Worm (Caenorhabditis elegans) whole organism, L1 larva: ENCODE results near the gene mpc-1.

Experiments used
- C16A3.4 ChIP-seq: fragments of 150-350 bp; optimal IDR thresholded peaks from 2 replicates; lab custom pipeline; 2014; ENCODE audit warnings: missing biosample characterization, missing genetic modification characterization
- C34B4.2 ChIP-seq: sonication (generic microtip); optimal IDR thresholded peaks from 2 replicates; lab custom pipeline; 2017; ENCODE audit warnings: mild to moderate bottlenecking, missing genetic modification characterization, missing compliant biosample characterization
- alr-1 ChIP-seq: fragments of 200-800 bp; sonication (Bioruptor generic); optimal IDR thresholded peaks from 2 replicates; lab custom pipeline; 2018; ENCODE audit warnings: borderline replicate concordance, mild to moderate bottlenecking, missing genetic modification characterization, missing compliant biosample characterization
- aly-2 ChIP-seq: fragments of 150-350 bp; optimal IDR thresholded peaks from 2 replicates; lab custom pipeline; 2014; ENCODE audit warnings: missing biosample characterization, missing genetic modification characterization
- ama-1 ChIP-seq: fragments of 150-350 bp; optimal IDR thresholded peaks from 2 replicates; lab custom pipeline; 2014
- blmp-1 ChIP-seq: fragments of 150-350 bp; optimal IDR thresholded peaks from 2 replicates; lab custom pipeline; 2014; ENCODE audit warnings: missing biosample characterization, missing genetic modification characterization
- ceh-8 ChIP-seq: fragments of 200-800 bp; sonication (Bioruptor generic); optimal IDR thresholded peaks from 2 replicates; lab custom pipeline; 2018; ENCODE audit warnings: mild to moderate bottlenecking, missing genetic modification characterization, moderate library complexity, missing compliant biosample characterization
- ceh-88 ChIP-seq: fragments of 200-800 bp; sonication (Bioruptor generic); IDR thresholded peaks from 2 replicates; pipeline ENCODE4 v1.3.6; 2022; ENCODE audit warnings: missing genetic modification characterization, missing compliant biosample characterization
- ceh-90 ChIP-seq: sonication (generic microtip); optimal IDR thresholded peaks from 2 replicates; lab custom pipeline; 2016; ENCODE audit warnings: missing genetic modification characterization, missing compliant biosample characterization
- dsc-1 ChIP-seq: sonication (generic microtip); optimal IDR thresholded peaks from 2 replicates; lab custom pipeline; 2016; ENCODE audit warnings: mild to moderate bottlenecking, missing genetic modification characterization, missing compliant biosample characterization
- efl-1 ChIP-seq, 4 experiments: fragments of 150-350 bp; optimal IDR thresholded peaks in 3 of 4; peaks in 1 of 4; 1 replicate in 1 of 4; 2 replicates in 3 of 4; lab custom pipeline; 2014; ENCODE audit warnings: missing biosample characterization in 2 of 4, missing genetic modification characterization in 2 of 4, missing genetic modification reagents in 2 of 4
- egl-13 ChIP-seq: sonication (generic microtip); optimal IDR thresholded peaks from 2 replicates; lab custom pipeline; 2016; ENCODE audit warnings: missing genotype, missing genetic modification reagents, missing genetic modification characterization, missing compliant biosample characterization
- elt-2 ChIP-seq: sonication (generic microtip); optimal IDR thresholded peaks from 2 replicates; lab custom pipeline; 2016; ENCODE audit warnings: missing genetic modification characterization, mild to moderate bottlenecking, inconsistent platforms, missing compliant biosample characterization, missing genetic modification reagents
- fkh-10 ChIP-seq: sonication (generic microtip); optimal IDR thresholded peaks from 2 replicates; lab custom pipeline; 2017; ENCODE audit warnings: missing biosample characterization, missing genetic modification reagents, missing genetic modification characterization
- fkh-8 ChIP-seq: sonication (generic microtip); optimal IDR thresholded peaks from 2 replicates; lab custom pipeline; 2016; ENCODE audit warnings: mild to moderate bottlenecking, missing genetic modification characterization, missing compliant biosample characterization
- fos-1 ChIP-seq: fragments of 150-350 bp; optimal IDR thresholded peaks from 2 replicates; lab custom pipeline; 2014; ENCODE audit warnings: missing biosample characterization, missing genetic modification characterization
- grh-1 ChIP-seq: fragments of 200-800 bp; sonication (Bioruptor generic); IDR thresholded peaks from 2 replicates; pipeline ENCODE4 v1.3.6; 2022; ENCODE audit warnings: missing genetic modification reagents, missing genetic modification characterization, missing compliant biosample characterization
- hlh-17 ChIP-seq: fragments of 200-800 bp; sonication (Bioruptor generic); optimal IDR thresholded peaks from 2 replicates; lab custom pipeline; 2018; ENCODE audit warnings: missing genetic modification characterization, mild to moderate bottlenecking, missing compliant biosample characterization, moderate library complexity, borderline replicate concordance
- hlh-4 ChIP-seq: sonication (generic microtip); optimal IDR thresholded peaks from 2 replicates; lab custom pipeline; 2016; ENCODE audit warnings: mild to moderate bottlenecking, missing genetic modification characterization, missing compliant biosample characterization
- irx-1 ChIP-seq: sonication (generic microtip); optimal IDR thresholded peaks from 2 replicates; lab custom pipeline; 2016; ENCODE audit warnings: missing genetic modification characterization, missing compliant biosample characterization
- isw-1 ChIP-seq: fragments of 200-800 bp; sonication (Bioruptor generic); IDR thresholded peaks from 2 replicates; pipeline ENCODE4 v1.3.6; 2022; ENCODE audit warnings: missing genetic modification characterization, missing compliant biosample characterization
- lin-13 ChIP-seq: fragments of 150-350 bp; optimal IDR thresholded peaks from 2 replicates; lab custom pipeline; 2014; ENCODE audit warnings: missing biosample characterization, missing genetic modification reagents, missing genetic modification characterization
- lin-14 ChIP-seq: fragments of 200-800 bp; sonication (Bioruptor generic); optimal IDR thresholded peaks from 2 replicates; lab custom pipeline; 2018; ENCODE audit warnings: mild to moderate bottlenecking, missing genetic modification characterization, moderate library complexity, missing compliant biosample characterization
- lin-15B ChIP-seq: fragments of 150-350 bp; sonication (generic microtip); optimal IDR thresholded peaks from 3 replicates; lab custom pipeline; 2014; ENCODE audit warnings: missing biosample characterization, missing genetic modification characterization
- lin-35 ChIP-seq, 2 experiments: fragments of 150-350 bp; optimal IDR thresholded peaks; 2 replicates each; lab custom pipeline; 2014; ENCODE audit warnings: missing biosample characterization in 2 of 2, missing genetic modification characterization in 2 of 2, missing genetic modification reagents in 2 of 2
- lin-39 ChIP-seq: fragments of 150-350 bp; optimal IDR thresholded peaks from 2 replicates; lab custom pipeline; 2014; ENCODE audit warnings: missing biosample characterization, missing genetic modification reagents, missing genetic modification characterization
- lsy-2 ChIP-seq, 2 experiments: fragments of 150-350 bp; optimal IDR thresholded peaks; 2 replicates each; lab custom pipeline; 2014; ENCODE audit warnings: missing biosample characterization in 2 of 2, missing genetic modification characterization in 2 of 2
- mdl-1 ChIP-seq, 2 experiments: fragments of 150-350 bp; optimal IDR thresholded peaks; 2 replicates each; lab custom pipeline; 2014 to 2017; ENCODE audit warnings: missing biosample characterization in 2 of 2, missing genetic modification characterization in 2 of 2, inconsistent platforms in 1 of 2
- mep-1 ChIP-seq: fragments of 150-350 bp; optimal IDR thresholded peaks from 2 replicates; lab custom pipeline; 2014; ENCODE audit warnings: missing biosample characterization, missing genetic modification characterization
- nhr-11 ChIP-seq: fragments of 150-350 bp; optimal IDR thresholded peaks from 2 replicates; lab custom pipeline; 2014; ENCODE audit warnings: missing biosample characterization, missing genetic modification characterization
- nhr-19 ChIP-seq: fragments of 200-800 bp; sonication (Bioruptor generic); conservative IDR thresholded peaks from 2 replicates; pipeline ENCODE4 v1.3.6; 2022; ENCODE audit warnings: missing genetic modification characterization, missing compliant biosample characterization
- nhr-20 ChIP-seq: sonication (generic microtip); optimal IDR thresholded peaks from 2 replicates; lab custom pipeline; 2016; ENCODE audit warnings: mild to moderate bottlenecking, missing genetic modification characterization, missing compliant biosample characterization
- nhr-237 ChIP-seq: fragments of 150-350 bp; optimal IDR thresholded peaks from 2 replicates; lab custom pipeline; 2014; ENCODE audit warnings: missing biosample characterization, missing genetic modification characterization
- nhr-28 ChIP-seq: fragments of 150-350 bp; optimal IDR thresholded peaks from 2 replicates; lab custom pipeline; 2014; ENCODE audit warnings: missing biosample characterization, missing genetic modification characterization
- nhr-47 ChIP-seq: sonication (generic microtip); optimal IDR thresholded peaks from 2 replicates; lab custom pipeline; 2016; ENCODE audit warnings: mild to moderate bottlenecking, missing genetic modification characterization, moderate library complexity, missing compliant biosample characterization
- nhr-90 ChIP-seq: sonication (generic microtip); optimal IDR thresholded peaks from 2 replicates; lab custom pipeline; 2016; ENCODE audit warnings: mild to moderate bottlenecking, missing genetic modification characterization, missing compliant biosample characterization; ENCODE audit not compliant: poor library complexity
- pax-3 ChIP-seq: fragments of 200-800 bp; sonication (Bioruptor generic); optimal IDR thresholded peaks from 2 replicates; lab custom pipeline; 2018; ENCODE audit warnings: mild to moderate bottlenecking, missing genetic modification characterization, moderate library complexity, missing compliant biosample characterization
- rnt-1 ChIP-seq: sonication (generic microtip); optimal IDR thresholded peaks from 2 replicates; lab custom pipeline; 2016; ENCODE audit warnings: mild to moderate bottlenecking, missing genetic modification characterization, moderate library complexity, missing compliant biosample characterization
- snpc-4 ChIP-seq: fragments of 150-350 bp; optimal IDR thresholded peaks from 2 replicates; lab custom pipeline; 2014; ENCODE audit warnings: missing biosample characterization, missing genetic modification characterization
- snu-23 ChIP-seq: sonication (generic microtip); optimal IDR thresholded peaks from 2 replicates; lab custom pipeline; 2016; ENCODE audit warnings: missing genetic modification characterization, missing compliant biosample characterization
- sox-4 ChIP-seq: sonication (generic microtip); optimal IDR thresholded peaks from 2 replicates; lab custom pipeline; 2016; ENCODE audit warnings: missing genetic modification characterization, missing compliant biosample characterization
- sptf-1 ChIP-seq: fragments of 150-350 bp; optimal IDR thresholded peaks from 2 replicates; lab custom pipeline; 2014; ENCODE audit warnings: missing biosample characterization, missing genetic modification characterization
- swsn-7 ChIP-seq: sonication (generic microtip); optimal IDR thresholded peaks from 2 replicates; lab custom pipeline; 2016; ENCODE audit warnings: missing genetic modification characterization, missing compliant biosample characterization
- tlp-1 ChIP-seq: fragments of 150-350 bp; optimal IDR thresholded peaks from 2 replicates; lab custom pipeline; 2014; ENCODE audit warnings: missing biosample characterization, missing genetic modification characterization
- xbp-1 ChIP-seq: sonication (generic microtip); optimal IDR thresholded peaks from 2 replicates; lab custom pipeline; 2016; ENCODE audit warnings: missing genetic modification characterization, missing compliant biosample characterization
- zip-4 ChIP-seq: fragments of 200-800 bp; sonication (Bioruptor generic); optimal IDR thresholded peaks from 2 replicates; lab custom pipeline; 2018; ENCODE audit warnings: mild to moderate bottlenecking, missing genetic modification characterization, moderate library complexity, missing compliant biosample characterization
- ztf-4 ChIP-seq: fragments of 150-350 bp; optimal IDR thresholded peaks from 2 replicates; lab custom pipeline; 2014; ENCODE audit warnings: missing biosample characterization, missing genetic modification characterization

The mpc-1 gene

ce11 chrIII:4453301-4453700 lies 40.0 kb downstream of the mpc-1 start:
- TF ChIP-seq snpc-4 (tag; lab: Kevin White, UChicago) (no peak), ceh-88 (GFP tag; lab: Robert Waterston, UW) (no peak), ceh-90 (tag; lab: Kevin White, UChicago) (no peak), zip-4 (GFP tag; lab: Kevin White, UChicago) (no peak), blmp-1 (tag; lab: Kevin White, UChicago) (no peak), nhr-237 (tag; lab: Kevin White, UChicago) (no peak), nhr-90 (tag; lab: Kevin White, UChicago) (no peak), pax-3 (tag; lab: Kevin White, UChicago) (no peak), egl-13 (no peak), lin-39 (tag; lab: Kevin White, UChicago) (no peak), C16A3.4 (tag; lab: Kevin White, UChicago) (no peak), sox-4 (no peak), nhr-20 (tag; lab: Kevin White, UChicago) (no peak), lin-13 (no peak), hlh-17 (GFP tag; lab: Kevin White, UChicago) (no peak), fkh-10 (GFP tag; lab: Kevin White, UChicago) (no peak), lsy-2 (tag; optimal IDR thresholded peaks at IDR 0.05; lab: Kevin White, UChicago) (no peak), nhr-28 (tag; lab: Kevin White, UChicago) (no peak), sptf-1 (tag; lab: Kevin White, UChicago) (no peak)
- TF ChIP-seq, all 84 proteins: peak for 0

- TF ChIP-seq rnt-1 (peak; percentile 27), egl-13 (no peak), lin-14 (GFP tag; lab: Kevin White, UChicago) (peak; percentile 10), ceh-8 (GFP tag; lab: Kevin White, UChicago) (no peak)
Observed at ce11 chrIII:4453768-4454167, 40.5 kb downstream of the mpc-1 start.

DNA sequence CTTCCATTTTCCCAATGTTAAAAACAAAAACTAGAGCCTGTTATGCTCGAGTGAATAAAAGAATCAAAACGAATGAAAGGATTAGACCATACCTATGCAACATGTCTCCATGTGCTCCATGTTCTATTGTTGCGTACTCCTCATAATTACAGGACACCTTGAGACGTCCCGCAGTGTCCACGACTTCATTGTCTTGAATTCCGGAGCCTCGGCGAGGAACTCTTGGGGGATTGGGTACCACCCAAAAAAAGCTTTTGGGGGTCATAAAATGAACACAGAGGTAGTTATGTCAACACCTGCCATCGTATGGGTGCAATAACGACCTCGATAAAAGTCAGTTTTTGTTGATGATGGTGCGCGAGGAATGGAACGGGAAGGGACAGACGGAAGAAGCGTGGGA lies 41.7 kb downstream of the mpc-1 start:
- no peak for TF ChIP-seq ama-1 (lab: Kevin White, UChicago)
- TF ChIP-seq swsn-7 (tag; lab: Kevin White, UChicago): no peak
- no peak for TF ChIP-seq lin-13
- no peak for TF ChIP-seq snu-23 (GFP tag; lab: Kevin White, UChicago)
- no peak for TF ChIP-seq hlh-4 (tag; lab: Kevin White, UChicago)
- no peak for TF ChIP-seq lin-15B (tag; lab: Kevin White, UChicago)
- TF ChIP-seq, all 84 proteins: peak for 0

DNA sequence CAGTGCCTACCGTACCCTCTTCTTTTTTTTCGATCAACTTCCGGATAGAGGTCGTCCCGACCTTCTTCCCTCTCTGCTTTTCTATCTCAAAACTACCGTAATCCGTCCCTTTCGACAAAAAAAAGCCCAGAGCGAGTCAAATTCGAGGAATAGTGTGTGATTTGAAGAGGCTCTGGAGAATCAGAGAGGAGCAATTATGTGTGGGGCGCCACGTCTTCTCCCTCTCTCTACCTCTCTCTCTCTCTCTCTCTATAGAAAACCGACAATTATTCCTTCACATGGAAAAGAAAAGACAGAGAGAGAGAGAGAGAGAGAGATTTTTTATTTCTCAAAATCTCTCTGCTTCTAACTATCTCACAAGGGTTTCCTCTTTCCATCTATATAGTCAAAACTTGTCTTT lies 43.3 kb downstream of the mpc-1 start:
- TF ChIP-seq nhr-20 (tag; lab: Kevin White, UChicago) (peak; percentile 6), pax-3 (tag; lab: Kevin White, UChicago) (peak; percentile 2), nhr-19 (GFP tag; lab: Robert Waterston, UW) (peak; percentile 23; the same call in 1 of the 2 replicates), rnt-1 (no peak), aly-2 (no peak), ceh-88 (GFP tag; lab: Robert Waterston, UW) (no peak), nhr-11 (no peak), isw-1 (GFP tag; lab: Robert Waterston, UW) (no peak), dsc-1 (no peak), mdl-1 (tag; optimal IDR thresholded peaks at IDR 0.05; lab: Kevin White, UChicago) (no peak), C34B4.2 (tag; lab: Kevin White, UChicago) (no peak), lin-35 (GFP tag; optimal IDR thresholded peaks at IDR 0.05; lab: Kevin White, UChicago) (no peak), egl-13 (no peak), mep-1 (tag; lab: Kevin White, UChicago) (peak; percentile 53), nhr-90 (tag; lab: Kevin White, UChicago) (no peak), sox-4 (no peak), irx-1 (tag; lab: Kevin White, UChicago) (no peak), ztf-4 (no peak), xbp-1 (peak; percentile 40), fkh-8 (tag; lab: Kevin White, UChicago) (peak; percentile 44), elt-2 (tag; lab: Kevin White, UChicago) (no peak), fos-1 (tag; lab: Kevin White, UChicago) (no peak), tlp-1 (no peak), grh-1 (GFP tag; lab: Robert Waterston, UW) (peak; percentile 81), hlh-17 (GFP tag; lab: Kevin White, UChicago) (no peak), efl-1 (optimal IDR thresholded peaks at IDR 0.05; lab: Kevin White, UChicago) (peak; percentile 24 to 41), efl-1 (GFP tag; optimal IDR thresholded peaks at IDR 0.05 in 1 of 2; lab: Kevin White, UChicago) (no peak), alr-1 (no peak), nhr-47 (tag; lab: Kevin White, UChicago) (peak; percentile 36)
